Worm (Caenorhabditis elegans) whole organism, L4/young adult: ENCODE measurements around the gene srd-21.

ENCODE experiments used
- W03F9.2 ChIP-seq: fragments of 150-350 bp; optimal IDR thresholded peaks from 2 replicates; lab custom pipeline; 2014; ENCODE audit warnings: missing biosample characterization, missing genetic modification characterization
- him-1 ChIP-seq: sonication (generic microtip); optimal IDR thresholded peaks from 2 replicates; lab custom pipeline; 2016; ENCODE audit warnings: missing genotype, missing genetic modification reagents, missing genetic modification characterization, missing compliant biosample characterization

ce11 chrV:16606313-16606712 is 23.4 kb upstream of the srd-21 start, which contains the start of gene Y32B12C.1:
- TF ChIP-seq him-1 (tag; lab: Kevin White, UChicago) (no peak), W03F9.2 (tag; lab: Kevin White, UChicago) (no peak)
